Worm (Caenorhabditis elegans) whole organism, L1 larva: ENCODE results near the gene str-87.

ENCODE experiments used
- C04F5.9 ChIP-seq: sonication (generic microtip); optimal IDR thresholded peaks from 2 replicates; lab custom pipeline; 2016; ENCODE audit warnings: missing genetic modification characterization, missing compliant biosample characterization
- C16A3.4 ChIP-seq: fragments of 150-350 bp; optimal IDR thresholded peaks from 2 replicates; lab custom pipeline; 2014; ENCODE audit warnings: missing biosample characterization, missing genetic modification characterization
- F16B12.6 ChIP-seq: fragments of 150-350 bp; optimal IDR thresholded peaks from 2 replicates; lab custom pipeline; 2014; ENCODE audit warnings: missing biosample characterization, missing genetic modification characterization
- alr-1 ChIP-seq: fragments of 200-800 bp; sonication (Bioruptor generic); optimal IDR thresholded peaks from 2 replicates; lab custom pipeline; 2018; ENCODE audit warnings: borderline replicate concordance, mild to moderate bottlenecking, missing genetic modification characterization, missing compliant biosample characterization
- aly-2 ChIP-seq: fragments of 150-350 bp; optimal IDR thresholded peaks from 2 replicates; lab custom pipeline; 2014; ENCODE audit warnings: missing biosample characterization, missing genetic modification characterization
- ama-1 ChIP-seq: fragments of 150-350 bp; optimal IDR thresholded peaks from 2 replicates; lab custom pipeline; 2014
- blmp-1 ChIP-seq: fragments of 150-350 bp; optimal IDR thresholded peaks from 2 replicates; lab custom pipeline; 2014; ENCODE audit warnings: missing biosample characterization, missing genetic modification characterization
- ceh-63 ChIP-seq: fragments of 200-800 bp; sonication (Bioruptor generic); optimal IDR thresholded peaks from 2 replicates; lab custom pipeline; 2018; ENCODE audit warnings: mild to moderate bottlenecking, missing genetic modification characterization, missing compliant biosample characterization
- ceh-82 ChIP-seq, 3 experiments: fragments of 150-350 bp in 1 of 3; sonication (generic microtip) in 2 of 3; optimal IDR thresholded peaks; 2 replicates each; lab custom pipeline; 2014 to 2017; ENCODE audit warnings: missing biosample characterization in 3 of 3, missing genetic modification characterization in 3 of 3
- ceh-90 ChIP-seq: sonication (generic microtip); optimal IDR thresholded peaks from 2 replicates; lab custom pipeline; 2016; ENCODE audit warnings: missing genetic modification characterization, missing compliant biosample characterization
- efl-3 ChIP-seq: fragments of 200-800 bp; sonication (Bioruptor generic); optimal IDR thresholded peaks from 2 replicates; lab custom pipeline; 2018; ENCODE audit warnings: mild to moderate bottlenecking, missing genetic modification characterization, missing compliant biosample characterization
- egl-13 ChIP-seq: sonication (generic microtip); optimal IDR thresholded peaks from 2 replicates; lab custom pipeline; 2016; ENCODE audit warnings: missing genotype, missing genetic modification reagents, missing genetic modification characterization, missing compliant biosample characterization
- egl-27 ChIP-seq, 2 experiments: fragments of 150-350 bp in 1 of 2; sonication (generic microtip); optimal IDR thresholded peaks; 3 replicates each; lab custom pipeline; 2017 to 2018; ENCODE audit warnings: missing biosample characterization in 2 of 2, missing genetic modification characterization in 2 of 2, missing genetic modification reagents in 2 of 2
- elt-2 ChIP-seq: sonication (generic microtip); optimal IDR thresholded peaks from 2 replicates; lab custom pipeline; 2016; ENCODE audit warnings: missing genetic modification characterization, mild to moderate bottlenecking, inconsistent platforms, missing compliant biosample characterization, missing genetic modification reagents
- elt-3 ChIP-seq, 6 experiments: fragments of 150-350 bp in 1 of 6; sonication (generic microtip); optimal IDR thresholded peaks; 2 replicates each; lab custom pipeline; 2017 to 2018; ENCODE audit warnings: missing biosample characterization in 6 of 6, missing genetic modification characterization in 6 of 6, inconsistent platforms in 1 of 6
- fkh-4 ChIP-seq: sonication (generic microtip); optimal IDR thresholded peaks from 2 replicates; lab custom pipeline; 2016; ENCODE audit warnings: missing compliant biosample characterization, missing genetic modification characterization, borderline replicate concordance
- fkh-8 ChIP-seq: sonication (generic microtip); optimal IDR thresholded peaks from 2 replicates; lab custom pipeline; 2016; ENCODE audit warnings: mild to moderate bottlenecking, missing genetic modification characterization, missing compliant biosample characterization
- fos-1 ChIP-seq: fragments of 150-350 bp; optimal IDR thresholded peaks from 2 replicates; lab custom pipeline; 2014; ENCODE audit warnings: missing biosample characterization, missing genetic modification characterization
- hlh-4 ChIP-seq: sonication (generic microtip); optimal IDR thresholded peaks from 2 replicates; lab custom pipeline; 2016; ENCODE audit warnings: mild to moderate bottlenecking, missing genetic modification characterization, missing compliant biosample characterization
- hpl-2 ChIP-seq: fragments of 150-350 bp; optimal IDR thresholded peaks from 2 replicates; lab custom pipeline; 2014; ENCODE audit warnings: missing biosample characterization, missing genetic modification reagents, missing genetic modification characterization
- isw-1 ChIP-seq: fragments of 200-800 bp; sonication (Bioruptor generic); IDR thresholded peaks from 2 replicates; pipeline ENCODE4 v1.3.6; 2022; ENCODE audit warnings: missing genetic modification characterization, missing compliant biosample characterization
- jun-1 ChIP-seq: fragments of 150-350 bp; optimal IDR thresholded peaks from 2 replicates; lab custom pipeline; 2014; ENCODE audit warnings: missing biosample characterization, missing genetic modification reagents, missing genetic modification characterization
- lin-14 ChIP-seq: fragments of 200-800 bp; sonication (Bioruptor generic); optimal IDR thresholded peaks from 2 replicates; lab custom pipeline; 2018; ENCODE audit warnings: mild to moderate bottlenecking, missing genetic modification characterization, moderate library complexity, missing compliant biosample characterization
- lin-15B ChIP-seq: fragments of 150-350 bp; sonication (generic microtip); optimal IDR thresholded peaks from 3 replicates; lab custom pipeline; 2014; ENCODE audit warnings: missing biosample characterization, missing genetic modification characterization
- lin-39 ChIP-seq: fragments of 150-350 bp; optimal IDR thresholded peaks from 2 replicates; lab custom pipeline; 2014; ENCODE audit warnings: missing biosample characterization, missing genetic modification reagents, missing genetic modification characterization
- lir-3 ChIP-seq: sonication (generic microtip); optimal IDR thresholded peaks from 2 replicates; lab custom pipeline; 2016; ENCODE audit warnings: mild to moderate bottlenecking, missing genetic modification characterization, moderate library complexity, missing compliant biosample characterization; ENCODE audit not compliant: poor library complexity
- lsy-2 ChIP-seq, 2 experiments: fragments of 150-350 bp; optimal IDR thresholded peaks; 2 replicates each; lab custom pipeline; 2014; ENCODE audit warnings: missing biosample characterization in 2 of 2, missing genetic modification characterization in 2 of 2
- mab-9 ChIP-seq: fragments of 200-800 bp; sonication (Bioruptor generic); IDR thresholded peaks from 2 replicates; pipeline ENCODE4 v1.3.6; 2022; ENCODE audit warnings: missing genetic modification reagents, missing genetic modification characterization, missing compliant biosample characterization
- mep-1 ChIP-seq: fragments of 150-350 bp; optimal IDR thresholded peaks from 2 replicates; lab custom pipeline; 2014; ENCODE audit warnings: missing biosample characterization, missing genetic modification characterization
- nhr-12 ChIP-seq: sonication (generic microtip); optimal IDR thresholded peaks from 2 replicates; lab custom pipeline; 2017; ENCODE audit warnings: missing biosample characterization, missing genetic modification characterization
- nhr-19 ChIP-seq: fragments of 200-800 bp; sonication (Bioruptor generic); conservative IDR thresholded peaks from 2 replicates; pipeline ENCODE4 v1.3.6; 2022; ENCODE audit warnings: missing genetic modification characterization, missing compliant biosample characterization
- nhr-20 ChIP-seq: sonication (generic microtip); optimal IDR thresholded peaks from 2 replicates; lab custom pipeline; 2016; ENCODE audit warnings: mild to moderate bottlenecking, missing genetic modification characterization, missing compliant biosample characterization
- nhr-237 ChIP-seq: fragments of 150-350 bp; optimal IDR thresholded peaks from 2 replicates; lab custom pipeline; 2014; ENCODE audit warnings: missing biosample characterization, missing genetic modification characterization
- nhr-47 ChIP-seq: sonication (generic microtip); optimal IDR thresholded peaks from 2 replicates; lab custom pipeline; 2016; ENCODE audit warnings: mild to moderate bottlenecking, missing genetic modification characterization, moderate library complexity, missing compliant biosample characterization
- nhr-71 ChIP-seq: sonication (generic microtip); optimal IDR thresholded peaks from 2 replicates; lab custom pipeline; 2016; ENCODE audit warnings: mild to moderate bottlenecking, missing genetic modification characterization, moderate library complexity, missing compliant biosample characterization
- nhr-76 ChIP-seq: sonication (generic microtip); optimal IDR thresholded peaks from 2 replicates; lab custom pipeline; 2017; ENCODE audit warnings: missing biosample characterization, missing genetic modification characterization
- nhr-84 ChIP-seq: sonication (generic microtip); optimal IDR thresholded peaks from 2 replicates; lab custom pipeline; 2017; ENCODE audit warnings: missing biosample characterization, missing genetic modification characterization
- nhr-85 ChIP-seq: sonication (generic microtip); peaks from one replicate; lab custom pipeline; 2016; ENCODE audit warnings: missing genetic modification characterization, inconsistent platforms, missing compliant biosample characterization
- nhr-90 ChIP-seq: sonication (generic microtip); optimal IDR thresholded peaks from 2 replicates; lab custom pipeline; 2016; ENCODE audit warnings: mild to moderate bottlenecking, missing genetic modification characterization, missing compliant biosample characterization; ENCODE audit not compliant: poor library complexity
- pag-3 ChIP-seq: sonication (generic microtip); optimal IDR thresholded peaks from 2 replicates; lab custom pipeline; 2017; ENCODE audit warnings: missing genetic modification characterization, mild to moderate bottlenecking, missing compliant biosample characterization, antibody characterized with exemption, borderline replicate concordance; ENCODE audit not compliant: insufficient read depth
- rnt-1 ChIP-seq: sonication (generic microtip); optimal IDR thresholded peaks from 2 replicates; lab custom pipeline; 2016; ENCODE audit warnings: mild to moderate bottlenecking, missing genetic modification characterization, moderate library complexity, missing compliant biosample characterization
- snu-23 ChIP-seq: sonication (generic microtip); optimal IDR thresholded peaks from 2 replicates; lab custom pipeline; 2016; ENCODE audit warnings: missing genetic modification characterization, missing compliant biosample characterization
- sox-4 ChIP-seq: sonication (generic microtip); optimal IDR thresholded peaks from 2 replicates; lab custom pipeline; 2016; ENCODE audit warnings: missing genetic modification characterization, missing compliant biosample characterization
- sup-37 ChIP-seq: fragments of 200-800 bp; sonication (Bioruptor generic); optimal IDR thresholded peaks from 2 replicates; lab custom pipeline; 2018; ENCODE audit warnings: mild to moderate bottlenecking, missing genetic modification characterization, missing compliant biosample characterization
- swsn-7 ChIP-seq: sonication (generic microtip); optimal IDR thresholded peaks from 2 replicates; lab custom pipeline; 2016; ENCODE audit warnings: missing genetic modification characterization, missing compliant biosample characterization
- tbx-2 ChIP-seq: sonication (generic microtip); optimal IDR thresholded peaks from 2 replicates; lab custom pipeline; 2016; ENCODE audit warnings: missing genetic modification characterization, missing compliant biosample characterization
- tlp-1 ChIP-seq: fragments of 150-350 bp; optimal IDR thresholded peaks from 2 replicates; lab custom pipeline; 2014; ENCODE audit warnings: missing biosample characterization, missing genetic modification characterization
- unc-130 ChIP-seq: fragments of 150-350 bp; optimal IDR thresholded peaks from 2 replicates; lab custom pipeline; 2017; ENCODE audit warnings: missing biosample characterization, missing genetic modification characterization, inconsistent platforms
- unc-62 ChIP-seq: fragments of 150-350 bp; optimal IDR thresholded peaks from 2 replicates; lab custom pipeline; 2014; ENCODE audit warnings: missing biosample characterization, missing genetic modification reagents, missing genetic modification characterization
- unc-98 ChIP-seq: fragments of 200-800 bp; sonication (Bioruptor generic); IDR thresholded peaks from 2 replicates; pipeline ENCODE4 v1.3.6; 2022; ENCODE audit warnings: missing genetic modification characterization, missing compliant biosample characterization
- xbp-1 ChIP-seq: sonication (generic microtip); optimal IDR thresholded peaks from 2 replicates; lab custom pipeline; 2016; ENCODE audit warnings: missing genetic modification characterization, missing compliant biosample characterization
- ztf-4 ChIP-seq: fragments of 150-350 bp; optimal IDR thresholded peaks from 2 replicates; lab custom pipeline; 2014; ENCODE audit warnings: missing biosample characterization, missing genetic modification characterization

Gene str-87

DNA sequence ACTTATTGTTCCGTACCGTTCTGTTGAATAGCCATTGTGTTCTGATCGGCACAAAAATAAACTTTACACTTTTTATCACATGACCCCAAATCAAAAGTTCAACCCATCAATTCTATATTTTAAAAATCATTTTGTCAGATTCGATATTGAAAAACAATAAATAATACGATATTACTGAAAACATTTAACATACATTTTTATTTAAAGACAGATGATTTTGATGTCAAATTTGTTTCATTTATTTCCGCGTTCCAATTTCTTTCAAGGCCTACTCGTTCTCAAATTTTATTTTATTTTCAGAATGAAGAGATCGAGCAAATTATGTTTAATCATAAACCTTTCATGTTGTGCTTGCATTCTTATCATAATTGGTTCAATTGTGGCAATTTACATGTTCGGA is 6.8 kb upstream of the str-87 start, which contains the start of gene F59E11.5:
F59E11.5 (plus strand) TSS at position 301 of the 400 bp plus-strand sequence.
- TF ChIP-seq ama-1 (no peak), ceh-90 (tag; lab: Kevin White, UChicago) (no peak), unc-62 (no peak)

- TF ChIP-seq snu-23 (GFP tag; lab: Kevin White, UChicago) = peak; percentile 48
- TF ChIP-seq hpl-2 (GFP tag; lab: Kevin White, UChicago) = no peak
- no peak for TF ChIP-seq fkh-8 (tag; lab: Kevin White, UChicago)
- TF ChIP-seq nhr-71 = peak; percentile 30
- TF ChIP-seq fos-1 (tag; lab: Kevin White, UChicago) = no peak
- no peak for TF ChIP-seq nhr-84 (tag; lab: Kevin White, UChicago)
- no peak for TF ChIP-seq ceh-63 (GFP tag; lab: Kevin White, UChicago)
- TF ChIP-seq elt-2 (tag; lab: Kevin White, UChicago) = no peak
- peak; percentile 23 for TF ChIP-seq unc-130 (tag; lab: Kevin White, UChicago)
- no peak for TF ChIP-seq swsn-7
- no peak for TF ChIP-seq mep-1 (tag; lab: Kevin White, UChicago)
- no peak for TF ChIP-seq egl-13 (tag; lab: Kevin White, UChicago)
- TF ChIP-seq mab-9 (GFP tag; lab: Robert Waterston, UW) = no peak
- no peak for TF ChIP-seq efl-3 (GFP tag; lab: Kevin White, UChicago)
- TF ChIP-seq nhr-237 = no peak
- TF ChIP-seq nhr-20 (tag; lab: Kevin White, UChicago) = peak; percentile 63
- TF ChIP-seq ceh-82 (tag; optimal IDR thresholded peaks at IDR 0.05; lab: Kevin White, UChicago) = no peak
- TF ChIP-seq lin-39 (tag; lab: Kevin White, UChicago) = no peak
- no peak for TF ChIP-seq sox-4 (tag; lab: Kevin White, UChicago)
- TF ChIP-seq lin-14 (GFP tag; lab: Kevin White, UChicago) = peak; percentile 61
- TF ChIP-seq alr-1 (tag; lab: Kevin White, UChicago) = no peak
- no peak for TF ChIP-seq nhr-12 (tag; lab: Kevin White, UChicago)
- peak in 4 of 6 experiments; percentile 44 to 91 (median 86) for TF ChIP-seq elt-3 (tag; optimal IDR thresholded peaks at IDR 0.05; lab: Kevin White, UChicago)
- no peak for TF ChIP-seq C16A3.4 (tag; lab: Kevin White, UChicago)
- no peak for TF ChIP-seq lir-3 (tag; lab: Kevin White, UChicago)
- no peak for TF ChIP-seq xbp-1
- TF ChIP-seq unc-98 (GFP tag; lab: Robert Waterston, UW) = no peak
- TF ChIP-seq aly-2 (tag; lab: Kevin White, UChicago) = no peak
- TF ChIP-seq jun-1 (tag; lab: Kevin White, UChicago) = no peak
- TF ChIP-seq F16B12.6 (tag; lab: Kevin White, UChicago) = no peak
- TF ChIP-seq isw-1 (GFP tag; lab: Robert Waterston, UW) = no peak
- TF ChIP-seq pag-3 = no peak
- TF ChIP-seq lsy-2 (tag; optimal IDR thresholded peaks at IDR 0.05; lab: Kevin White, UChicago) = peak in 1 of 2 experiments; percentile 3
- TF ChIP-seq tlp-1 (tag; lab: Kevin White, UChicago) = no peak
- TF ChIP-seq nhr-85 (tag; lab: Kevin White, UChicago) = peak; percentile 93
- peak; percentile 23 for TF ChIP-seq tbx-2 (tag; lab: Kevin White, UChicago)
- TF ChIP-seq hlh-4 = no peak
- TF ChIP-seq nhr-90 (tag; lab: Kevin White, UChicago) = peak; percentile 35
- TF ChIP-seq lin-15B (tag; lab: Kevin White, UChicago) = no peak
- TF ChIP-seq egl-27 (tag; optimal IDR thresholded peaks at IDR 0.05; lab: Kevin White, UChicago) = no peak
- no peak for TF ChIP-seq nhr-47 (tag; lab: Kevin White, UChicago)
- no peak for TF ChIP-seq rnt-1 (tag; lab: Kevin White, UChicago)
- TF ChIP-seq blmp-1 (tag; lab: Kevin White, UChicago) = peak; percentile 96
- no peak for TF ChIP-seq fkh-4
- no peak for TF ChIP-seq sup-37 (GFP tag; lab: Kevin White, UChicago)
- TF ChIP-seq nhr-76 = no peak
- TF ChIP-seq nhr-19 (GFP tag; lab: Robert Waterston, UW) = peak; percentile 11
- no peak for TF ChIP-seq C04F5.9
- no peak for TF ChIP-seq ztf-4 (tag; lab: Kevin White, UChicago)
Measured at ce11 chrV:8994272-8994671, 6.3 kb upstream of the str-87 start.
